Fruit fly (Drosophila melanogaster) whole organism, embryonic: Measurements from ENCODE around the gene GstT4.

Source experiments
- Asciz ChIP-seq: fragments of 200-800 bp; sonication (Bioruptor generic); optimal IDR thresholded peaks from 2 replicates; lab custom pipeline; 2017; ENCODE audit warnings: missing biosample characterization, mild to moderate bottlenecking, missing genetic modification characterization, missing genetic modification reagents
- Atf3 ChIP-seq: fragments of 200-800 bp; sonication (Bioruptor generic); optimal IDR thresholded peaks from 3 replicates; lab custom pipeline; 2016; ENCODE audit warnings: missing biosample characterization, missing genetic modification characterization
- Bdp1 ChIP-seq: fragments of 200-800 bp; sonication (Bioruptor generic); optimal IDR thresholded peaks from 3 replicates; lab custom pipeline; 2016; ENCODE audit warnings: missing biosample characterization, missing genetic modification characterization
- CG10147 ChIP-seq: fragments of 200-800 bp; sonication (Bioruptor generic); optimal IDR thresholded peaks from 2 replicates; lab custom pipeline; 2019; ENCODE audit warnings: missing biosample characterization, mild to moderate bottlenecking, missing genetic modification characterization, moderate library complexity
- CG10431 ChIP-seq: fragments of 200-800 bp; sonication (Bioruptor generic); optimal IDR thresholded peaks from 3 replicates; lab custom pipeline; 2018; ENCODE audit warnings: missing biosample characterization, mild to moderate bottlenecking, missing genetic modification characterization
- CG10654 ChIP-seq: fragments of 200-800 bp; sonication (Bioruptor generic); optimal IDR thresholded peaks from 2 replicates; lab custom pipeline; 2016; ENCODE audit warnings: missing biosample characterization, missing genetic modification characterization
- CG11247 ChIP-seq: fragments of 200-800 bp; sonication (Bioruptor generic); IDR thresholded peaks from 2 replicates; pipeline ENCODE4 v1.3.6; 2022; ENCODE audit warnings: missing biosample characterization, missing genetic modification characterization
- CG12071 ChIP-seq: fragments of 200-800 bp; sonication (Bioruptor generic); optimal IDR thresholded peaks from 3 replicates; lab custom pipeline; 2018; ENCODE audit warnings: missing biosample characterization, mild to moderate bottlenecking, missing genetic modification characterization
- CG13287 ChIP-seq: fragments of 200-800 bp; sonication (Bioruptor generic); IDR thresholded peaks from 2 replicates; pipeline ENCODE4 v1.3.6; 2022; ENCODE audit warnings: missing biosample characterization, missing genetic modification characterization; ENCODE audit not compliant: partially characterized antibody
- CG15601 ChIP-seq: fragments of 200-800 bp; sonication (Bioruptor generic); optimal IDR thresholded peaks from 3 replicates; lab custom pipeline; 2019; ENCODE audit warnings: missing biosample characterization, mild to moderate bottlenecking, missing genetic modification characterization, moderate library complexity
- CG16815 ChIP-seq: fragments of 200-800 bp; sonication (Bioruptor generic); optimal IDR thresholded peaks from 3 replicates; lab custom pipeline; 2017; ENCODE audit warnings: missing biosample characterization, mild to moderate bottlenecking, missing genetic modification characterization
- CG17186 ChIP-seq: fragments of 200-800 bp; sonication (Bioruptor generic); optimal IDR thresholded peaks from 3 replicates; lab custom pipeline; 2017; ENCODE audit warnings: missing biosample characterization, missing genetic modification reagents, missing genetic modification characterization
- CG2875 ChIP-seq: fragments of 200-800 bp; sonication (Bioruptor generic); optimal IDR thresholded peaks from 2 replicates; lab custom pipeline; 2017; ENCODE audit warnings: missing biosample characterization, mild to moderate bottlenecking, missing genetic modification characterization, missing genetic modification reagents
- CG3281 ChIP-seq: fragments of 200-800 bp; sonication (Bioruptor generic); optimal IDR thresholded peaks from 3 replicates; lab custom pipeline; 2017; ENCODE audit warnings: missing biosample characterization, mild to moderate bottlenecking, missing genetic modification characterization
- CG33557 ChIP-seq: fragments of 200-800 bp; sonication (Bioruptor generic); optimal IDR thresholded peaks from 2 replicates; lab custom pipeline; 2019; ENCODE audit warnings: missing biosample characterization, mild to moderate bottlenecking, missing genetic modification characterization, moderate library complexity
- CG3407 ChIP-seq: fragments of 200-800 bp; sonication (Bioruptor generic); optimal IDR thresholded peaks from 2 replicates; lab custom pipeline; 2018; ENCODE audit warnings: missing biosample characterization, mild to moderate bottlenecking, missing genetic modification characterization
- CG34376 ChIP-seq: fragments of 200-800 bp; sonication (Bioruptor generic); optimal IDR thresholded peaks from 2 replicates; lab custom pipeline; 2018; ENCODE audit warnings: missing biosample characterization, mild to moderate bottlenecking, missing genetic modification characterization
- CG43689 ChIP-seq: fragments of 200-800 bp; sonication (Bioruptor generic); IDR thresholded peaks from 2 replicates; pipeline ENCODE4 v1.3.6; 2022; ENCODE audit warnings: missing biosample characterization, missing genetic modification characterization
- CG4854 ChIP-seq: fragments of 200-800 bp; sonication (Bioruptor generic); optimal IDR thresholded peaks from 2 replicates; lab custom pipeline; 2016; ENCODE audit warnings: missing biosample characterization, missing genetic modification characterization, inconsistent platforms
- CG6654 ChIP-seq: fragments of 200-800 bp; sonication (Bioruptor generic); optimal IDR thresholded peaks from 2 replicates; lab custom pipeline; 2017; ENCODE audit warnings: missing biosample characterization, mild to moderate bottlenecking, missing genetic modification characterization
- CG7271 ChIP-seq: fragments of 200-800 bp; sonication (Bioruptor generic); optimal IDR thresholded peaks from 2 replicates; lab custom pipeline; 2018; ENCODE audit warnings: missing biosample characterization, mild to moderate bottlenecking, missing genetic modification characterization, moderate library complexity
- ERR ChIP-seq: fragments of 200-800 bp; sonication (Bioruptor generic); optimal IDR thresholded peaks from 2 replicates; lab custom pipeline; 2016; ENCODE audit warnings: missing biosample characterization, missing genetic modification characterization
- Ets97D ChIP-seq: fragments of 200-800 bp; sonication (Bioruptor generic); optimal IDR thresholded peaks from 3 replicates; lab custom pipeline; 2016; ENCODE audit warnings: missing biosample characterization, missing genetic modification characterization
- HLH54F ChIP-seq: fragments of 200-800 bp; sonication (Bioruptor generic); optimal IDR thresholded peaks from 3 replicates; lab custom pipeline; 2016; ENCODE audit warnings: missing biosample characterization, missing genetic modification characterization
- HLHmδ ChIP-seq: fragments of 200-800 bp; sonication (Bioruptor generic); optimal IDR thresholded peaks from 2 replicates; lab custom pipeline; 2018; ENCODE audit warnings: missing biosample characterization, mild to moderate bottlenecking, missing genetic modification characterization, moderate library complexity
- HmgD ChIP-seq: fragments of 200-800 bp; sonication (Bioruptor generic); optimal IDR thresholded peaks from 3 replicates; lab custom pipeline; 2016; ENCODE audit warnings: missing biosample characterization, missing genetic modification characterization
- Hr39 ChIP-seq: fragments of >200 bp; optimal IDR thresholded peaks from 2 replicates; lab custom pipeline; 2017
- Lpt ChIP-seq: fragments of >200 bp; optimal IDR thresholded peaks from 2 replicates; lab custom pipeline; 2018; ENCODE audit warnings: missing biosample characterization, missing genetic modification characterization
- MBD-R2 ChIP-seq: fragments of 200-800 bp; sonication (Bioruptor generic); IDR thresholded peaks from 2 replicates; pipeline ENCODE4 v1.3.6; 2022; ENCODE audit warnings: missing biosample characterization, missing genetic modification characterization
- Max ChIP-seq: fragments of 200-800 bp; sonication (Bioruptor generic); optimal IDR thresholded peaks from 2 replicates; lab custom pipeline; 2016; ENCODE audit warnings: missing biosample characterization, mild to moderate bottlenecking, missing genetic modification characterization
- Ssrp ChIP-seq: fragments of 200-800 bp; sonication (Bioruptor generic); optimal IDR thresholded peaks from 2 replicates; lab custom pipeline; 2018; ENCODE audit warnings: missing biosample characterization, mild to moderate bottlenecking, missing genetic modification characterization, moderate library complexity
- bigmax ChIP-seq: fragments of 200-800 bp; sonication (Bioruptor generic); optimal IDR thresholded peaks from 2 replicates; lab custom pipeline; 2018; ENCODE audit warnings: missing biosample characterization, mild to moderate bottlenecking, missing genetic modification characterization
- dm ChIP-seq: fragments of 200-800 bp; sonication (Bioruptor generic); optimal IDR thresholded peaks from 3 replicates; lab custom pipeline; 2016; ENCODE audit warnings: missing biosample characterization, missing genetic modification characterization
- ems ChIP-seq: fragments of 200-800 bp; sonication (Bioruptor generic); optimal IDR thresholded peaks from 3 replicates; lab custom pipeline; 2016; ENCODE audit warnings: missing biosample characterization, missing genetic modification characterization
- eve ChIP-seq, 2 experiments: fragments of >200 bp; optimal IDR thresholded peaks; 2 replicates each; lab custom pipeline; 2017; ENCODE audit warnings: missing biosample characterization in 2 of 2, missing genetic modification characterization in 2 of 2
- gcm ChIP-seq: fragments of 200-800 bp; sonication (Bioruptor generic); optimal IDR thresholded peaks from 2 replicates; lab custom pipeline; 2019; ENCODE audit warnings: missing biosample characterization, mild to moderate bottlenecking, missing genetic modification characterization, moderate library complexity
- gsb-n ChIP-seq: fragments of 200-800 bp; sonication (Bioruptor generic); optimal IDR thresholded peaks from 3 replicates; lab custom pipeline; 2018; ENCODE audit warnings: missing biosample characterization, mild to moderate bottlenecking, missing genetic modification characterization
- ham ChIP-seq: fragments of 200-800 bp; sonication (Bioruptor generic); IDR thresholded peaks from 2 replicates; pipeline ENCODE4 v1.3.6; 2022; ENCODE audit warnings: missing biosample characterization, missing genetic modification characterization
- inv ChIP-seq: fragments of 200-800 bp; sonication (Bioruptor generic); IDR thresholded peaks from 2 replicates; pipeline ENCODE4 v1.3.6; 2022; ENCODE audit warnings: missing biosample characterization, missing genetic modification characterization; ENCODE audit not compliant: partially characterized antibody
- lmd ChIP-seq: fragments of 200-800 bp; sonication (Bioruptor generic); IDR thresholded peaks from 2 replicates; pipeline ENCODE4 v1.3.6; 2022; ENCODE audit warnings: missing biosample characterization, missing genetic modification characterization
- nau ChIP-seq: fragments of 200-800 bp; sonication (Bioruptor generic); optimal IDR thresholded peaks from 3 replicates; lab custom pipeline; 2017; ENCODE audit warnings: missing biosample characterization, mild to moderate bottlenecking, missing genetic modification characterization, missing genetic modification reagents
- pfk ChIP-seq: fragments of 200-800 bp; sonication (Bioruptor generic); optimal IDR thresholded peaks from 2 replicates; lab custom pipeline; 2018; ENCODE audit warnings: missing biosample characterization, mild to moderate bottlenecking, missing genetic modification characterization, moderate library complexity
- pros ChIP-seq: fragments of 200-800 bp; sonication (Bioruptor generic); optimal IDR thresholded peaks from 3 replicates; lab custom pipeline; 2019; ENCODE audit warnings: missing biosample characterization, mild to moderate bottlenecking, missing genetic modification characterization, moderate library complexity
- pum ChIP-seq: fragments of 200-800 bp; sonication (Bioruptor generic); optimal IDR thresholded peaks from 2 replicates; lab custom pipeline; 2016; ENCODE audit warnings: missing biosample characterization, missing genetic modification characterization
- sd ChIP-seq: fragments of 200-800 bp; sonication (Bioruptor generic); optimal IDR thresholded peaks from 3 replicates; lab custom pipeline; 2018; ENCODE audit warnings: missing biosample characterization, mild to moderate bottlenecking, missing genetic modification characterization, moderate library complexity
- ssp ChIP-seq: fragments of 200-800 bp; sonication (Bioruptor generic); IDR thresholded peaks from 2 replicates; pipeline ENCODE4 v1.3.6; 2022; ENCODE audit warnings: missing biosample characterization, missing genetic modification characterization
- vnd ChIP-seq: fragments of 200-800 bp; sonication (Bioruptor generic); IDR thresholded peaks from 3 replicates; pipeline ENCODE4 v1.3.6; 2022; ENCODE audit warnings: missing biosample characterization, missing genetic modification characterization; ENCODE audit not compliant: partially characterized antibody
- zen2 ChIP-seq: fragments of 200-800 bp; sonication (Bioruptor generic); IDR thresholded peaks from 3 replicates; pipeline ENCODE4 v1.3.6; 2022; ENCODE audit warnings: missing biosample characterization, missing genetic modification characterization; ENCODE audit not compliant: partially characterized antibody

GstT4 gene

dm6 chrX:13373239-13374153, 31.1 kb upstream of the GstT4 start (continued):
- TF ChIP-seq CG4854 (GFP tag; lab: Kevin White, UChicago) (peak; percentile 41), Lpt (GFP tag; lab: Kevin White, UChicago) (no peak), dm (GFP tag; lab: Kevin White, UChicago) (no peak), pfk (GFP tag; lab: Kevin White, UChicago) (no peak), sd (tag; lab: Kevin White, UChicago) (peak; percentile 81), Max (GFP tag; lab: Kevin White, UChicago) (peak; percentile 79), HLH54F (GFP tag; lab: Kevin White, UChicago) (peak; percentile 26), CG3407 (GFP tag; lab: Kevin White, UChicago) (peak; percentile 82), CG16815 (GFP tag; lab: Kevin White, UChicago) (peak; percentile 64), pum (GFP tag; lab: Kevin White, UChicago) (no peak), CG6654 (GFP tag; lab: Kevin White, UChicago) (peak; percentile 3), bigmax (no peak), ems (GFP tag; lab: Kevin White, UChicago) (peak; percentile 28), lmd (GFP tag; lab: Robert Waterston, UW) (peak; percentile 81), ssp (peak; percentile 64), CG12071 (peak; percentile 73), CG10147 (GFP tag; lab: Kevin White, UChicago) (peak; percentile 70), zen2 (GFP tag; lab: Robert Waterston, UW) (no peak), Ets97D (GFP tag; lab: Kevin White, UChicago) (no peak), CG10431 (GFP tag; lab: Kevin White, UChicago) (peak; percentile 50), MBD-R2 (GFP tag; lab: Robert Waterston, UW) (peak; percentile 70; the same call in 1 of the 2 replicates), pros (GFP tag; lab: Kevin White, UChicago) (peak; percentile 62), CG7271 (tag; lab: Kevin White, UChicago) (no peak), HmgD (GFP tag; lab: Kevin White, UChicago) (no peak), Atf3 (no peak), CG33557 (GFP tag; lab: Kevin White, UChicago) (peak; percentile 59), CG2875 (GFP tag; lab: Kevin White, UChicago) (peak; percentile 86), inv (GFP tag; lab: Robert Waterston, UW) (no peak), eve (GFP tag; optimal IDR thresholded peaks at IDR 0.05; lab: Kevin White, UChicago) (peak in 1 of 2 experiments; percentile 93), gsb-n (peak; percentile 83), Bdp1 (GFP tag; lab: Kevin White, UChicago) (peak; percentile 35), vnd (GFP tag; lab: Robert Waterston, UW) (no peak), CG3281 (GFP tag; lab: Kevin White, UChicago) (peak; percentile 82), CG43689 (GFP tag; lab: Robert Waterston, UW) (peak; percentile 71), ham (GFP tag; lab: Robert Waterston, UW) (peak; percentile 46; the same call in 1 of the 2 replicates), CG10654 (peak; percentile 80), Asciz (GFP tag; lab: Kevin White, UChicago) (peak; percentile 86), CG34376 (GFP tag; lab: Kevin White, UChicago) (peak; percentile 85), CG13287 (GFP tag; lab: Robert Waterston, UW) (no peak), Hr39 (lab: Kevin White, UChicago) (no peak), CG15601 (tag; lab: Kevin White, UChicago) (peak; percentile 42), Ssrp (tag; lab: Kevin White, UChicago) (peak; percentile 81), nau (peak; percentile 77), HLHmδ (GFP tag; lab: Kevin White, UChicago) (no peak), ERR (GFP tag; lab: Kevin White, UChicago) (no peak), CG17186 (GFP tag; lab: Kevin White, UChicago) (no peak), CG11247 (GFP tag; lab: Robert Waterston, UW) (peak; percentile 65), gcm (GFP tag; lab: Kevin White, UChicago) (peak; percentile 84)
